Worm (Caenorhabditis elegans) whole organism, L4 larva: ENCODE results near the gene ZK1098.3.
A peak's percentile ranks its signal among the peaks of the same experiment; 100 is the strongest.

Source experiments
- F10B5.3 ChIP-seq: sonication (generic microtip); optimal IDR thresholded peaks from 2 replicates; lab custom pipeline; 2016; ENCODE audit warnings: mild to moderate bottlenecking, missing genetic modification characterization, missing compliant biosample characterization
- F26F4.8 ChIP-seq: fragments of 200-800 bp; sonication (Bioruptor generic); conservative IDR thresholded peaks from 2 replicates; pipeline ENCODE4 v1.3.6; 2022; ENCODE audit warnings: missing genetic modification characterization, missing compliant biosample characterization
- F44E2.7 ChIP-seq: fragments of 200-800 bp; sonication (Bioruptor generic); IDR thresholded peaks from 2 replicates; pipeline ENCODE4 v2.1.2; 2022; ENCODE audit warnings: missing genetic modification characterization, missing compliant biosample characterization
- F49E8.2 ChIP-seq: sonication (generic microtip); optimal IDR thresholded peaks from 2 replicates; lab custom pipeline; 2016; ENCODE audit warnings: missing compliant biosample characterization, mild to moderate bottlenecking, missing genetic modification characterization, borderline replicate concordance
- R02D3.7 ChIP-seq: fragments of 150-350 bp; sonication (generic microtip); optimal IDR thresholded peaks from 3 replicates; lab custom pipeline; 2014; ENCODE audit warnings: missing biosample characterization, missing genetic modification characterization
- T20F7.1 ChIP-seq: fragments of 200-800 bp; sonication (Bioruptor generic); optimal IDR thresholded peaks from 2 replicates; lab custom pipeline; 2018; ENCODE audit warnings: mild to moderate bottlenecking, missing genetic modification characterization, missing compliant biosample characterization
- Y48G9A.11 ChIP-seq: fragments of 200-800 bp; sonication (Bioruptor generic); IDR thresholded peaks from 2 replicates; pipeline ENCODE4 v1.3.6; 2022; ENCODE audit warnings: missing genetic modification reagents, missing genetic modification characterization, missing compliant biosample characterization
- aha-1 ChIP-seq: fragments of 150-350 bp; peaks from one replicate; lab custom pipeline; 2014; ENCODE audit warnings: missing biosample characterization, missing genetic modification characterization
- arid-1 ChIP-seq: fragments of 200-800 bp; sonication (Bioruptor generic); conservative IDR thresholded peaks from 2 replicates; pipeline ENCODE4 v1.3.6; 2022; ENCODE audit warnings: missing genetic modification reagents, missing genetic modification characterization, missing compliant biosample characterization
- ceh-62 ChIP-seq: sonication (generic microtip); optimal IDR thresholded peaks from 2 replicates; lab custom pipeline; 2017; ENCODE audit warnings: missing biosample characterization, missing genetic modification characterization
- daf-12 ChIP-seq: fragments of 150-350 bp; optimal IDR thresholded peaks from 2 replicates; lab custom pipeline; 2014; ENCODE audit warnings: missing biosample characterization, missing genetic modification reagents, missing genetic modification characterization
- daf-16 ChIP-seq, 3 experiments: sonication (generic microtip); optimal IDR thresholded peaks; 2 replicates each; lab custom pipeline; 2016 to 2017; ENCODE audit warnings: missing genetic modification characterization in 3 of 3, missing genetic modification reagents in 3 of 3, mild to moderate bottlenecking in 2 of 3, missing compliant biosample characterization in 2 of 3, missing biosample characterization in 1 of 3, moderate library complexity in 1 of 3
- dmd-6 ChIP-seq: fragments of 200-800 bp; sonication (Bioruptor generic); IDR thresholded peaks from 2 replicates; pipeline ENCODE4 v1.3.6; 2022; ENCODE audit warnings: missing genetic modification reagents, missing genetic modification characterization, missing compliant biosample characterization
- dmd-9 ChIP-seq: fragments of 200-800 bp; sonication (Bioruptor generic); IDR thresholded peaks from 2 replicates; pipeline ENCODE4 v1.3.6; 2022; ENCODE audit warnings: missing genetic modification reagents, missing genetic modification characterization, missing compliant biosample characterization
- dpl-1 ChIP-seq: fragments of 150-350 bp; optimal IDR thresholded peaks from 2 replicates; lab custom pipeline; 2014; ENCODE audit warnings: missing biosample characterization, missing genetic modification reagents, missing genetic modification characterization
- dve-1 ChIP-seq: sonication (generic microtip); optimal IDR thresholded peaks from 2 replicates; lab custom pipeline; 2017; ENCODE audit warnings: antibody characterized with exemption, mild to moderate bottlenecking, missing genetic modification characterization, missing compliant biosample characterization; ENCODE audit not compliant: insufficient read depth
- egl-43 ChIP-seq: fragments of 200-800 bp; sonication (Bioruptor generic); IDR thresholded peaks from 2 replicates; pipeline ENCODE4 v1.3.6; 2022; ENCODE audit warnings: missing genetic modification reagents, missing genetic modification characterization, missing compliant biosample characterization
- gei-8 ChIP-seq: fragments of 200-800 bp; sonication (Bioruptor generic); optimal IDR thresholded peaks from 2 replicates; lab custom pipeline; 2018; ENCODE audit warnings: mild to moderate bottlenecking, missing genetic modification characterization, missing compliant biosample characterization
- hlh-11 ChIP-seq: fragments of 200-800 bp; sonication (Bioruptor generic); optimal IDR thresholded peaks from 2 replicates; lab custom pipeline; 2018; ENCODE audit warnings: mild to moderate bottlenecking, missing genetic modification characterization, missing compliant biosample characterization
- hlh-30 ChIP-seq: sonication (generic microtip); optimal IDR thresholded peaks from 2 replicates; lab custom pipeline; 2017; ENCODE audit warnings: antibody characterized with exemption, mild to moderate bottlenecking, missing genetic modification characterization, missing compliant biosample characterization; ENCODE audit not compliant: insufficient read depth
- hmg-1.1 ChIP-seq: fragments of 200-800 bp; sonication (Bioruptor generic); IDR thresholded peaks from 2 replicates; pipeline ENCODE4 v1.3.6; 2022; ENCODE audit warnings: missing genetic modification reagents, missing genetic modification characterization, missing compliant biosample characterization
- lin-1 ChIP-seq: fragments of 200-800 bp; sonication (Bioruptor generic); IDR thresholded peaks from 2 replicates; pipeline ENCODE4 v1.3.6; 2022; ENCODE audit warnings: missing genetic modification reagents, missing genetic modification characterization, missing compliant biosample characterization
- lin-13 ChIP-seq: fragments of 150-350 bp; optimal IDR thresholded peaks from 2 replicates; lab custom pipeline; 2014; ENCODE audit warnings: missing biosample characterization, missing genetic modification reagents, missing genetic modification characterization
- lin-38 ChIP-seq: fragments of 200-800 bp; sonication (Bioruptor generic); IDR thresholded peaks from 2 replicates; pipeline ENCODE4 v1.3.6; 2022; ENCODE audit warnings: missing genetic modification reagents, missing genetic modification characterization, missing compliant biosample characterization
- lir-3 ChIP-seq: sonication (generic microtip); optimal IDR thresholded peaks from 2 replicates; lab custom pipeline; 2016; ENCODE audit warnings: mild to moderate bottlenecking, missing genetic modification characterization, missing compliant biosample characterization
- lsy-2 ChIP-seq, 2 experiments: fragments of 150-350 bp in 1 of 2; sonication (generic microtip) in 1 of 2; optimal IDR thresholded peaks; 2 replicates each; lab custom pipeline; 2014 to 2017; ENCODE audit warnings: missing biosample characterization in 2 of 2, missing genetic modification characterization in 2 of 2
- mdl-1 ChIP-seq, 2 experiments: fragments of 150-350 bp in 1 of 2; sonication (generic microtip) in 1 of 2; optimal IDR thresholded peaks; 2 replicates each; lab custom pipeline; 2014 to 2017; ENCODE audit warnings: missing biosample characterization in 2 of 2, missing genetic modification characterization in 2 of 2
- mep-1 ChIP-seq: fragments of 150-350 bp; sonication (generic microtip); optimal IDR thresholded peaks from 3 replicates; lab custom pipeline; 2014; ENCODE audit warnings: missing biosample characterization, missing genetic modification characterization
- mes-2 ChIP-seq: sonication (generic microtip); optimal IDR thresholded peaks from 2 replicates; lab custom pipeline; 2016; ENCODE audit warnings: missing genotype, mild to moderate bottlenecking, missing genetic modification characterization, missing compliant biosample characterization; ENCODE audit not compliant: poor library complexity, severe bottlenecking
- nhr-237 ChIP-seq: sonication (generic microtip); optimal IDR thresholded peaks from 2 replicates; lab custom pipeline; 2017; ENCODE audit warnings: missing biosample characterization, missing genetic modification characterization
- nhr-25 ChIP-seq: sonication (generic microtip); optimal IDR thresholded peaks from 2 replicates; lab custom pipeline; 2017; ENCODE audit warnings: missing genetic modification characterization, mild to moderate bottlenecking, missing compliant biosample characterization, antibody characterized with exemption, moderate library complexity, borderline replicate concordance; ENCODE audit not compliant: insufficient read depth
- nhr-28 ChIP-seq: fragments of 150-350 bp; optimal IDR thresholded peaks from 2 replicates; lab custom pipeline; 2014; ENCODE audit warnings: missing biosample characterization, missing genetic modification characterization
- nhr-42 ChIP-seq: fragments of 200-800 bp; sonication (Bioruptor generic); IDR thresholded peaks from 2 replicates; pipeline ENCODE4 v1.3.6; 2022; ENCODE audit warnings: missing genetic modification characterization, missing compliant biosample characterization
- nhr-6 ChIP-seq: fragments of 150-350 bp; optimal IDR thresholded peaks from 2 replicates; lab custom pipeline; 2014; ENCODE audit warnings: missing biosample characterization, missing genetic modification characterization
- rbr-2 ChIP-seq: sonication (generic microtip); optimal IDR thresholded peaks from 2 replicates; lab custom pipeline; 2016; ENCODE audit warnings: missing genotype, missing genetic modification characterization, missing compliant biosample characterization
- set-16 ChIP-seq: fragments of 200-800 bp; sonication (Bioruptor generic); IDR thresholded peaks from 2 replicates; pipeline ENCODE4 v1.3.6; 2022; ENCODE audit warnings: missing genetic modification reagents, missing genetic modification characterization, missing compliant biosample characterization
- snpc-1.2 ChIP-seq: fragments of 200-800 bp; sonication (Bioruptor generic); IDR thresholded peaks from 2 replicates; pipeline ENCODE4 v1.3.6; 2022; ENCODE audit warnings: missing genetic modification reagents, missing genetic modification characterization, missing compliant biosample characterization
- snpc-4 ChIP-seq: fragments of 150-350 bp; optimal IDR thresholded peaks from 2 replicates; lab custom pipeline; 2014; ENCODE audit warnings: missing biosample characterization, missing genetic modification characterization
- spr-1 ChIP-seq: sonication (generic microtip); optimal IDR thresholded peaks from 2 replicates; lab custom pipeline; 2016; ENCODE audit warnings: mild to moderate bottlenecking, missing genetic modification characterization, missing compliant biosample characterization
- spr-3 ChIP-seq: fragments of 200-800 bp; sonication (Bioruptor generic); optimal IDR thresholded peaks from 2 replicates; lab custom pipeline; 2018; ENCODE audit warnings: mild to moderate bottlenecking, missing genetic modification characterization, missing compliant biosample characterization
- unc-130 ChIP-seq: sonication (generic microtip); optimal IDR thresholded peaks from 2 replicates; lab custom pipeline; 2016; ENCODE audit warnings: missing genetic modification reagents, missing genetic modification characterization, missing compliant biosample characterization
- vab-7 ChIP-seq: fragments of 200-800 bp; sonication (Bioruptor generic); IDR thresholded peaks from 2 replicates; pipeline ENCODE4 v1.3.6; 2022; ENCODE audit warnings: missing genetic modification reagents, missing genetic modification characterization, missing compliant biosample characterization
- zag-1 ChIP-seq: fragments of 150-350 bp; optimal IDR thresholded peaks from 2 replicates; lab custom pipeline; 2014; ENCODE audit warnings: missing biosample characterization, missing genetic modification characterization

Gene ZK1098.3

ce11 chrIII:9526851-9527250 is 11.7 kb downstream of the ZK1098.3 start, which contains the start of gene ZK1098.6:
ZK1098.6 (plus strand) TSS chrIII:9527151.
- no peak for TF ChIP-seq unc-130 (GFP tag; lab: Kevin White, UChicago)
- no peak for TF ChIP-seq egl-43
- no peak for TF ChIP-seq nhr-25 (tag; lab: Kevin White, UChicago)
- no peak for TF ChIP-seq dpl-1 (GFP tag; lab: Kevin White, UChicago)
- no peak for TF ChIP-seq spr-1 (tag; lab: Kevin White, UChicago)
- no peak for TF ChIP-seq dmd-6 (GFP tag; lab: Robert Waterston, UW)
- no peak for TF ChIP-seq snpc-1.2
- no peak for TF ChIP-seq vab-7 (GFP tag; lab: Robert Waterston, UW)
- no peak for TF ChIP-seq mdl-1 (tag; optimal IDR thresholded peaks at IDR 0.05; lab: Kevin White, UChicago)
- no peak for TF ChIP-seq zag-1 (tag; lab: Kevin White, UChicago)
- TF ChIP-seq R02D3.7 = no peak
- no peak for TF ChIP-seq nhr-6 (tag; lab: Kevin White, UChicago)
- TF ChIP-seq spr-3 (GFP tag; lab: Kevin White, UChicago) = no peak
- TF ChIP-seq F44E2.7 (GFP tag; lab: Robert Waterston, UW) = no peak
- no peak for TF ChIP-seq ceh-62 (tag; lab: Kevin White, UChicago)
- no peak for TF ChIP-seq Y48G9A.11 (GFP tag; lab: Robert Waterston, UW)
- TF ChIP-seq lin-1 (GFP tag; lab: Robert Waterston, UW) = no peak

DNA sequence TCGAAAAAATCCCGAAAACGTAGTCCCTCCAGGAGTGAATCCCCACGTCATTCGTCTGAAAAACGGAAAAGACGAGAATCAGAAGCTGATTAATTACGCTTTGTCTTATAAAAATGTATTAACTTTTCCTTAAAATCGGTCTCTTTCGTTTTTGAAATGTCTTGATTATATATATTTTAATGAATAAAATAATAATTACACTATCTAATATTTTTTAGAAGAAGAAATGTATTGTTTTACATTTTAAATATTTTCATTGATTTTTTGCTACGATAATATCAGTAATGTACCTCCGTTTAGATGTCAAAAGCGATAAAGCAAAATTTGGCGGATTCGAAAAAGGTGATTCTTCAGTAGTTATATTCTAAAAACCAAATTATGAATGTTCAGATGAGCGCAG is 13.3 kb downstream of the ZK1098.3 start, which contains the start of gene trpp-3:
TSS of gene trpp-3 (plus strand) at position 301 of the 400 bp plus-strand sequence.
- no peak for TF ChIP-seq nhr-28 (tag; lab: Kevin White, UChicago)

DNA sequence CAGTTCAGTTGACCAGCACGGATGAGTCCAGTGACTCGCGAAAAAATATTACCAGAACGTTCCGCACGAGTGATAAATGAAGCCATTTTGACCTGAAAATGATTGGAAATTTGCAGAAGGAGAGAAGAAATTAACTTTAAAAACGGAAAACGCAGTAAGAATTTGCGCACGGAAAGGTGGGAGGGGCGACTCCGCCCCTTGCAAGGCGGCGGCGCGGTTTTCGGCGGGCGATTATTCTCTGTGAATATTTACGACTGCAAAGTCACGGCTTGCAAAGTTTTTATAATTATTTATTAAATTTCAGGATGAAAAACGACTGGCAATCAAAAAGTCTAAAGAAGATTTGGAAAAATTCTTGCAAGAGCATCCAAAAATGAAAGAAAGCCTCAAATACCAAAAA is 14.9 kb downstream of the ZK1098.3 start, which contains the start of gene mrps-23:
TSS of gene mrps-23 (minus strand) at position 92 of the 400 bp plus-strand sequence.
- TF ChIP-seq lir-3 (tag; lab: Kevin White, UChicago) (no peak), daf-12 (tag; lab: Kevin White, UChicago) (no peak), arid-1 (GFP tag; lab: Robert Waterston, UW) (no peak), mdl-1 (tag; optimal IDR thresholded peaks at IDR 0.05; lab: Kevin White, UChicago) (no peak), aha-1 (tag; lab: Kevin White, UChicago) (no peak), snpc-4 (tag; lab: Kevin White, UChicago) (no peak), rbr-2 (tag; lab: Kevin White, UChicago) (no peak), gei-8 (GFP tag; lab: Kevin White, UChicago) (no peak), hmg-1.1 (GFP tag; lab: Robert Waterston, UW) (no peak), daf-16 (GFP tag; optimal IDR thresholded peaks at IDR 0.05; lab: Kevin White, UChicago) (no peak), daf-16 (tag; optimal IDR thresholded peaks at IDR 0.05; lab: Kevin White, UChicago) (peak; percentile 5), spr-1 (tag; lab: Kevin White, UChicago) (peak; percentile 12), lin-13 (GFP tag; lab: Kevin White, UChicago) (no peak), set-16 (GFP tag; lab: Robert Waterston, UW) (no peak), F49E8.2 (tag; lab: Kevin White, UChicago) (no peak), dmd-9 (GFP tag; lab: Robert Waterston, UW) (no peak), dpl-1 (GFP tag; lab: Kevin White, UChicago) (peak; percentile 14), ceh-62 (tag; lab: Kevin White, UChicago) (no peak), T20F7.1 (no peak), lin-38 (GFP tag; lab: Robert Waterston, UW) (peak; percentile 41), F10B5.3 (tag; lab: Kevin White, UChicago) (no peak), hlh-30 (no peak), dve-1 (peak; percentile 11), hlh-11 (tag; lab: Kevin White, UChicago) (peak; percentile 4), unc-130 (GFP tag; lab: Kevin White, UChicago) (no peak), mes-2 (tag; lab: Kevin White, UChicago) (peak; percentile 60), nhr-42 (GFP tag; lab: Robert Waterston, UW) (no peak), F26F4.8 (GFP tag; lab: Robert Waterston, UW) (no peak), Y48G9A.11 (GFP tag; lab: Robert Waterston, UW) (no peak), mep-1 (tag; lab: Kevin White, UChicago) (no peak), nhr-237 (tag; lab: Kevin White, UChicago) (no peak), lsy-2 (tag; optimal IDR thresholded peaks at IDR 0.05; lab: Kevin White, UChicago) (peak in 1 of 2 experiments; percentile 42)
